Worm (Caenorhabditis elegans) whole organism, late embryonic: ENCODE results near the gene jhdm-1.

ENCODE experiments used
- ama-1 ChIP-seq: fragments of 150-350 bp; optimal IDR thresholded peaks from 2 replicates; lab custom pipeline; 2014
- ceh-34 ChIP-seq: sonication (generic microtip); optimal IDR thresholded peaks from 2 replicates; lab custom pipeline; 2016; ENCODE audit warnings: mild to moderate bottlenecking, missing genetic modification characterization, missing compliant biosample characterization
- fax-1 ChIP-seq: sonication (generic microtip); optimal IDR thresholded peaks from 2 replicates; lab custom pipeline; 2016; ENCODE audit warnings: missing genotype, missing genetic modification characterization, missing compliant biosample characterization
- hlh-6 ChIP-seq: sonication (generic microtip); optimal IDR thresholded peaks from 2 replicates; lab custom pipeline; 2016; ENCODE audit warnings: missing genotype, missing genetic modification characterization, missing compliant biosample characterization
- pax-1 ChIP-seq: fragments of 150-350 bp; optimal IDR thresholded peaks from 2 replicates; lab custom pipeline; 2014; ENCODE audit warnings: missing biosample characterization, missing genetic modification characterization
- pha-4 ChIP-seq: fragments of 150-350 bp; optimal IDR thresholded peaks from 2 replicates; lab custom pipeline; 2018; ENCODE audit warnings: missing biosample characterization, missing genetic modification reagents, missing genetic modification characterization
- sox-4 ChIP-seq: sonication (generic microtip); optimal IDR thresholded peaks from 2 replicates; lab custom pipeline; 2017; ENCODE audit warnings: mild to moderate bottlenecking, missing genetic modification characterization, inconsistent platforms, missing compliant biosample characterization

ce11 chrIII:6463679-6464078 is 9.4 kb downstream of the jhdm-1 start, which contains the start of gene dlc-1:
- TF ChIP-seq pax-1 (no peak), sox-4 (tag; lab: Kevin White, UChicago) (no peak), ceh-34 (tag; lab: Kevin White, UChicago) (no peak), fax-1 (no peak), hlh-6 (tag; lab: Kevin White, UChicago) (no peak), pha-4 (no peak), ama-1 (lab: Kevin White, UChicago) (no peak)
